Worm (Caenorhabditis elegans): ENCODE measurements around the gene C14C6.5.

- TF ChIP-seq ztf-29 (GFP tag; IDR thresholded peaks at IDR 0.05) (no peak), klf-2 (GFP tag; conservative IDR thresholded peaks at IDR 0.05) (no peak), ztf-23 (GFP tag; IDR thresholded peaks at IDR 0.05) (no peak), T22C8.4 (GFP tag; IDR thresholded peaks at IDR 0.05) (no peak), cog-1 (tag; optimal IDR thresholded peaks at IDR 0.05) (no peak), flt-1 (GFP tag; IDR thresholded peaks at IDR 0.05) (no peak), tab-1 (GFP tag; IDR thresholded peaks at IDR 0.05) (no peak)
These were observed 23.5 kb downstream of the C14C6.5 start, which contains the start of gene srx-7 for ce11 chrV:559940-560339.

All from whole organism, midembryonic.